Fruit fly (Drosophila melanogaster): Measurements from ENCODE around the gene Ykt6.
A peak's percentile ranks its signal among the peaks of the same experiment; 100 is the strongest.

Gene Ykt6

dm6 chrX:7937588-7938481 lies 17.6 kb downstream of the Ykt6 start (continued):
- TF ChIP-seq cyc (GFP tag; optimal IDR thresholded peaks at IDR 0.05) = peak; percentile 85
- peak; percentile 83 for TF ChIP-seq fd59A (GFP tag; optimal IDR thresholded peaks at IDR 0.05)
- TF ChIP-seq Sox14 (GFP tag; optimal IDR thresholded peaks at IDR 0.05) = peak; percentile 88
- peak; percentile 22 to 83 for TF ChIP-seq salr (GFP tag; optimal IDR thresholded peaks at IDR 0.05)
- peak; percentile 92 for TF ChIP-seq CG4318 (GFP tag; optimal IDR thresholded peaks at IDR 0.05)
- TF ChIP-seq vri (GFP tag; optimal IDR thresholded peaks at IDR 0.05) = peak; percentile 39
- TF ChIP-seq CG15336 (GFP tag; IDR thresholded peaks at IDR 0.05) = peak; percentile 85
- peak; percentile 96 for TF ChIP-seq CG32006 (GFP tag; optimal IDR thresholded peaks at IDR 0.05)
- peak; percentile 70 for TF ChIP-seq CG3032 (tag; optimal IDR thresholded peaks at IDR 0.05)
- peak; percentile 78 for TF ChIP-seq acj6 (GFP tag; optimal IDR thresholded peaks at IDR 0.05)

DNA sequence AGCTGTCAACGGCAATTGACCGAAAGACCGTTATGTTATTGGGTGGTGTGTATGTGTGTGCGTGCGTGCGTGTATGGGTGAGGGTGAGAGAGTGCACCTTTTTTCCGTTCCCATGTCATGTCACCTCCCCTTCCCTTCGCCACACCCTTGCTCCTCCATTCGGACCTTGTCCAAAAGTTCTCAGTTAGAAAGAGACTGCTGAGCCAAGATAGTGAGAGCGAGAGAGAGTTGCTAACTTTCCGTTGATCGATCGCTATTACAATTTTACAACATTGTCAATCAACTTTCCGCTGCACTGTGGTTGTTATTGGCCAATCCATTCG lies 18.2 kb downstream of the Ykt6 start:
- TF ChIP-seq acj6 (GFP tag; optimal IDR thresholded peaks at IDR 0.05) = no peak
- TF ChIP-seq Eip78C (GFP tag) = peak; percentile 62
- TF ChIP-seq svp (GFP tag) = peak; percentile 51
- TF ChIP-seq Eip75B (GFP tag; optimal IDR thresholded peaks at IDR 0.05) = peak; percentile 36
- peak; percentile 45 for TF ChIP-seq esn (GFP tag; optimal IDR thresholded peaks at IDR 0.05)
- no peak for TF ChIP-seq Hr39 (GFP tag; optimal IDR thresholded peaks at IDR 0.05)
- 0 out of 3 replicates have a peak, but pooled peaks have one; percentile 4 for TF ChIP-seq CG6163 (GFP tag; IDR thresholded peaks at IDR 0.05)
- no peak for TF ChIP-seq CG3032 (tag; optimal IDR thresholded peaks at IDR 0.05)

DNA sequence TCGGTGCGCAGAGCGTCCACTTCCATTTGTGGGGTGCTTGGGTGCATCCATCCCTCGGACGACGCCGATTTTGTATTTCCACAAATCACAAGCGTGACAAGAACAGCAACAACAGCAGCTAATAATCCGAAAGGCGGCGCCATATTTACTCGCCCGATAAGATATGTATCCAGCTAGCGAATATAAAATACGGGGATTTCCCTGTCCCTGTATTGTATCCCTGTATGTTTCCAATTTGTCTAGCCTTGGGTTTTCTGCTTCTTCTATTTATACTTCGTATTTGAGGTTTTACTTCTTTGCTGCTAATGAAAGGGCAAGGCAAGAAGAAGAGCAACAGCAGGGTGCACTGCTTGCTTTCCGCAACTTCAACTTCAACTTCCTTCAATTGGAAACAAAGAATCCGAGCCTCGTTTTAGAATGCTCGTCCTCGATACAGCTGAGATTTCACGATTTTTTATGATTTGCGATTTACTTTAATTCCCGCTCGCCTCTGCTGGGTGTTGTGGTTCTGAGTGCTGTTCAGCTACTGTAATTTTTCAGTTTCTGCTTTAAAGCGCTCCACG lies 24.0 kb downstream of the Ykt6 start:
- no peak for TF ChIP-seq CG1621 (tag; optimal IDR thresholded peaks at IDR 0.05)
- no peak for TF ChIP-seq dac (GFP tag; optimal IDR thresholded peaks at IDR 0.05)
- no peak for TF ChIP-seq Sox102F (GFP tag; optimal IDR thresholded peaks at IDR 0.05)
- TF ChIP-seq CG3919 (GFP tag; optimal IDR thresholded peaks at IDR 0.05) = no peak
- no peak for TF ChIP-seq CG8632 (GFP tag; optimal IDR thresholded peaks at IDR 0.05)
- TF ChIP-seq ss (GFP tag; optimal IDR thresholded peaks at IDR 0.05) = no peak
- no peak for TF ChIP-seq CG10631 (GFP tag; optimal IDR thresholded peaks at IDR 0.05)
- TF ChIP-seq Sox14 (GFP tag; optimal IDR thresholded peaks at IDR 0.05) = no peak
- TF ChIP-seq CG8119 (GFP tag; IDR thresholded peaks at IDR 0.05) = no peak
- TF ChIP-seq CG9139 (GFP tag; optimal IDR thresholded peaks at IDR 0.05) = no peak
- no peak for TF ChIP-seq pdm3 (GFP tag; optimal IDR thresholded peaks at IDR 0.05)
- no peak for TF ChIP-seq net (GFP tag; optimal IDR thresholded peaks at IDR 0.05)
- TF ChIP-seq CG6808 (GFP tag; optimal IDR thresholded peaks at IDR 0.05) = no peak
- TF ChIP-seq cyc (GFP tag; optimal IDR thresholded peaks at IDR 0.05) = no peak
- TF ChIP-seq fd59A (GFP tag; optimal IDR thresholded peaks at IDR 0.05) = no peak
- TF ChIP-seq CG11902 (GFP tag; optimal IDR thresholded peaks at IDR 0.05) = no peak

DNA sequence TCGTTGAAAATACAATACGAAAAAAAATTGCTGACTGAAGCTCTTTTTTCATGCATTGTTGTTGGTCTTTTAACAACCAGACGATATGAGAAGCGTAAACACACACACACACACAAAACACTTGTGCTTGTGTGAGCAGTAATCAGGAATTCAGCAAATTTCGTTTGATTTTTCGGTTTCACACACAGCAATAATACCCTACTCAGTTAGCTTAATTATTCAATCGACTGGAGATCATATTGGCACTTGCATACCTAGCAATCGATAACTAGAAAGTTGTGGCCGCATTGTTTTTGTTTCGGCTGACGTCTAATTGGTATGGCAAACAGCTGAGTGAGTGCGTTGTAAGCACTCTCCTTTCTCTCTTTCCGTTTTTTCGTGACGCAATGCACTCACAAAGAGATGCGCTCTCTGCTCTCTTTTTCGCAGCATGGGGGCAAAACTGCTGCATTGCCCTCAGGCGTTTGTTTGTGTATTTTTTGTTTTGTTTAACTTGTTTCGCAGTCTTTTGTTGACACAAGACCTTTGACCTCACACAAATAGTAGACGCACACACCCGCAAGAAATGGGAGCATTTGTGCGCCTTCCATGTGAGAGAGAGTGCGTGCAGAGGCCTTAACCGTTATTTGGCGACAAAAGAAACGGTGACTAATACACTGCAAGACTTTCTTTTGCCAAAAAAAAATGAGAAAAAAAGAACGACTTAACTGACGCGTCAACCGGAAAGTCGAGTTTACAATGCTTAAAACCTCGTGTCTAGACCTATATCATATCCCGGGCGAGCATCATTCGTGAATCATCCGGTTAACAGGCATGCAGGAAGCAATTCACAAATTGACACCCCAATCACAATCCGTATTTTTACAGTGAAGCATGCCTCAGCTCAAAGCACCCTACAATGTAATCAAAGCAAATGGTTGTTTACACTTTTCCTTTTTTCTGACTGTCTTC lies 24.8 kb downstream of the Ykt6 start:
- TF ChIP-seq Eip75B (GFP tag; optimal IDR thresholded peaks at IDR 0.05) = peak; percentile 57
- peak; percentile 29; the same call in 1 of the 2 replicates for TF ChIP-seq Gug (GFP tag; IDR thresholded peaks at IDR 0.05)
- peak; percentile 61 for TF ChIP-seq CG10669 (GFP tag; optimal IDR thresholded peaks at IDR 0.05)
- TF ChIP-seq fkh (GFP tag; optimal IDR thresholded peaks at IDR 0.05) = peak; percentile 72
- peak; percentile 33 to 60 for TF ChIP-seq ss (GFP tag; optimal IDR thresholded peaks at IDR 0.05)
- peak; percentile 64 for TF ChIP-seq dsx (GFP tag; optimal IDR thresholded peaks at IDR 0.05; ENCODE audit: poor library complexity, severe bottlenecking)
- TF ChIP-seq Sox15 (GFP tag; optimal IDR thresholded peaks at IDR 0.05) = peak; percentile 39
- TF ChIP-seq acj6 (GFP tag; optimal IDR thresholded peaks at IDR 0.05) = peak; percentile 56
- TF ChIP-seq topi (GFP tag; optimal IDR thresholded peaks at IDR 0.05) = peak; percentile 75
- peak; percentile 67 for TF ChIP-seq Ets21C (GFP tag; optimal IDR thresholded peaks at IDR 0.05)
- peak; percentile 48 for TF ChIP-seq Lpt (GFP tag; optimal IDR thresholded peaks at IDR 0.05)
- TF ChIP-seq dac (GFP tag; optimal IDR thresholded peaks at IDR 0.05) = peak; percentile 41
- TF ChIP-seq CG8119 (GFP tag; IDR thresholded peaks at IDR 0.05) = peak; percentile 47; the same call in 2 of the 3 replicates
- peak; percentile 35 for TF ChIP-seq CG6854 (GFP tag; optimal IDR thresholded peaks at IDR 0.05)
- peak; percentile 45 for TF ChIP-seq CG11762 (GFP tag; optimal IDR thresholded peaks at IDR 0.05; ENCODE audit: insufficient read depth)
- TF ChIP-seq OdsH (GFP tag; optimal IDR thresholded peaks at IDR 0.05) = peak; percentile 55
- peak; percentile 55 for TF ChIP-seq Blimp-1 (GFP tag; optimal IDR thresholded peaks at IDR 0.05)
- peak; percentile 93 for TF ChIP-seq svp (GFP tag)
- peak; percentile 66 for TF ChIP-seq CG10631 (GFP tag; optimal IDR thresholded peaks at IDR 0.05)

Measured in whole organism, prepupa.